Fruit fly (Drosophila melanogaster) whole organism, embryonic: ENCODE data around the gene Sap130.

Source experiments
- ATbp ChIP-seq: fragments of 200-800 bp; sonication (Bioruptor generic); optimal IDR thresholded peaks from 2 replicates; lab custom pipeline; 2017; ENCODE audit warnings: missing biosample characterization, mild to moderate bottlenecking, missing genetic modification characterization, missing genetic modification reagents
- Aef1 ChIP-seq: fragments of 200-800 bp; sonication (Bioruptor generic); IDR thresholded peaks from 3 replicates; pipeline ENCODE4 v1.3.6; 2022; ENCODE audit warnings: missing biosample characterization, missing genetic modification characterization
- B-H1 ChIP-seq: fragments of 200-800 bp; sonication (Bioruptor generic); IDR thresholded peaks from 3 replicates; pipeline ENCODE4 v1.3.6; 2022; ENCODE audit warnings: missing biosample characterization, missing genetic modification characterization
- CG10431 ChIP-seq: fragments of 200-800 bp; sonication (Bioruptor generic); optimal IDR thresholded peaks from 3 replicates; lab custom pipeline; 2018; ENCODE audit warnings: missing biosample characterization, mild to moderate bottlenecking, missing genetic modification characterization
- CG10543 ChIP-seq: fragments of 200-800 bp; sonication (Bioruptor generic); optimal IDR thresholded peaks from 3 replicates; lab custom pipeline; 2017; ENCODE audit warnings: missing biosample characterization, mild to moderate bottlenecking, missing genetic modification characterization, moderate library complexity
- CG11504 ChIP-seq: fragments of 200-800 bp; sonication (Bioruptor generic); optimal IDR thresholded peaks from 3 replicates; lab custom pipeline; 2019; ENCODE audit warnings: missing biosample characterization, mild to moderate bottlenecking, missing genetic modification characterization, moderate library complexity
- CG11696 ChIP-seq: fragments of 200-800 bp; sonication (Bioruptor generic); IDR thresholded peaks from 2 replicates; pipeline ENCODE4 v1.3.6; 2022; ENCODE audit warnings: missing biosample characterization, missing genetic modification characterization
- CG12104 ChIP-seq: fragments of 200-800 bp; sonication (Bioruptor generic); optimal IDR thresholded peaks from 3 replicates; lab custom pipeline; 2016; ENCODE audit warnings: missing biosample characterization, missing genetic modification characterization
- CG12769 ChIP-seq: fragments of 200-800 bp; sonication (Bioruptor generic); optimal IDR thresholded peaks from 2 replicates; lab custom pipeline; 2019; ENCODE audit warnings: missing biosample characterization, mild to moderate bottlenecking, missing genetic modification characterization, moderate library complexity
- CG14050 ChIP-seq: fragments of 200-800 bp; sonication (Bioruptor generic); IDR thresholded peaks from 3 replicates; pipeline ENCODE4 v1.3.6; 2022; ENCODE audit warnings: missing biosample characterization, missing genetic modification characterization
- CG1529 ChIP-seq: fragments of 200-800 bp; sonication (Bioruptor generic); optimal IDR thresholded peaks from 3 replicates; lab custom pipeline; 2018; ENCODE audit warnings: missing biosample characterization, missing genetic modification characterization
- CG30403 ChIP-seq: fragments of 200-800 bp; sonication (Bioruptor generic); optimal IDR thresholded peaks from 3 replicates; lab custom pipeline; 2016; ENCODE audit warnings: missing biosample characterization, missing genetic modification characterization
- CG32532 ChIP-seq: fragments of 200-800 bp; sonication (Bioruptor generic); IDR thresholded peaks from 2 replicates; pipeline ENCODE4 v1.3.6; 2022; ENCODE audit warnings: missing biosample characterization, missing genetic modification characterization
- CG3838 ChIP-seq: fragments of 200-800 bp; sonication (Bioruptor generic); optimal IDR thresholded peaks from 3 replicates; lab custom pipeline; 2016; ENCODE audit warnings: missing biosample characterization, missing genetic modification characterization
- CG7786 ChIP-seq: fragments of 200-800 bp; sonication (Bioruptor generic); optimal IDR thresholded peaks from 2 replicates; lab custom pipeline; 2016; ENCODE audit warnings: missing biosample characterization, missing genetic modification characterization
- CG7839 ChIP-seq: fragments of 200-800 bp; sonication (Bioruptor generic); optimal IDR thresholded peaks from 3 replicates; lab custom pipeline; 2018; ENCODE audit warnings: missing biosample characterization, mild to moderate bottlenecking, missing genetic modification characterization, moderate library complexity
- CG8089 ChIP-seq: fragments of 200-800 bp; sonication (Bioruptor generic); optimal IDR thresholded peaks from 3 replicates; lab custom pipeline; 2016; ENCODE audit warnings: missing biosample characterization, missing genetic modification characterization
- CG8765 ChIP-seq: fragments of 200-800 bp; sonication (Bioruptor generic); IDR thresholded peaks from 2 replicates; pipeline ENCODE4 v1.3.6; 2022; ENCODE audit warnings: missing biosample characterization, missing genetic modification characterization
- CoRest ChIP-seq: fragments of 200-800 bp; sonication (Bioruptor generic); optimal IDR thresholded peaks from 3 replicates; lab custom pipeline; 2018; ENCODE audit warnings: missing biosample characterization, mild to moderate bottlenecking, missing genetic modification characterization, moderate library complexity
- ERR ChIP-seq: fragments of 200-800 bp; sonication (Bioruptor generic); optimal IDR thresholded peaks from 2 replicates; lab custom pipeline; 2016; ENCODE audit warnings: missing biosample characterization, missing genetic modification characterization
- Eip74EF ChIP-seq, 2 experiments: fragments of 200-800 bp in 1 of 2; fragments of >200 bp in 1 of 2; sonication (Bioruptor generic) in 1 of 2; optimal IDR thresholded peaks; 2 replicates each; lab custom pipeline; 2017 to 2019; ENCODE audit warnings: missing biosample characterization in 2 of 2, missing genetic modification characterization in 2 of 2, mild to moderate bottlenecking in 1 of 2, moderate library complexity in 1 of 2
- Fer2 ChIP-seq: fragments of 200-800 bp; sonication (Bioruptor generic); optimal IDR thresholded peaks from 2 replicates; lab custom pipeline; 2018; ENCODE audit warnings: missing biosample characterization, mild to moderate bottlenecking, missing genetic modification characterization, moderate library complexity
- Hand ChIP-seq: fragments of 200-800 bp; sonication (Bioruptor generic); optimal IDR thresholded peaks from 2 replicates; lab custom pipeline; 2017; ENCODE audit warnings: mild to moderate bottlenecking, missing biosample characterization, missing genetic modification reagents, missing genetic modification characterization
- Hsf ChIP-seq: fragments of 200-800 bp; sonication (Bioruptor generic); optimal IDR thresholded peaks from 3 replicates; lab custom pipeline; 2016; ENCODE audit warnings: missing biosample characterization, missing genetic modification characterization
- Taf1 ChIP-seq: fragments of 200-800 bp; sonication (Bioruptor generic); IDR thresholded peaks from 2 replicates; pipeline ENCODE4 v1.3.6; 2022; ENCODE audit warnings: missing biosample characterization, missing genetic modification characterization
- Xbp1 ChIP-seq: fragments of 200-800 bp; sonication (Bioruptor generic); optimal IDR thresholded peaks from 3 replicates; lab custom pipeline; 2016; ENCODE audit warnings: missing biosample characterization, mild to moderate bottlenecking, missing genetic modification characterization
- ac ChIP-seq: fragments of 200-800 bp; sonication (Bioruptor generic); optimal IDR thresholded peaks from 3 replicates; lab custom pipeline; 2017; ENCODE audit warnings: missing biosample characterization, mild to moderate bottlenecking, missing genetic modification characterization
- az2 ChIP-seq: fragments of 200-800 bp; sonication (Bioruptor generic); optimal IDR thresholded peaks from 3 replicates; lab custom pipeline; 2016; ENCODE audit warnings: missing biosample characterization, missing genetic modification characterization
- br ChIP-seq: fragments of >200 bp; optimal IDR thresholded peaks from 2 replicates; lab custom pipeline; 2017
- bsh ChIP-seq, 2 experiments: fragments of 200-800 bp; sonication (Bioruptor generic); optimal IDR thresholded peaks; 2 replicates each; lab custom pipeline; 2017 to 2018; ENCODE audit warnings: mild to moderate bottlenecking in 2 of 2, missing biosample characterization in 2 of 2, missing genetic modification characterization in 2 of 2, moderate library complexity in 1 of 2
- corto ChIP-seq: fragments of 200-800 bp; sonication (Bioruptor generic); optimal IDR thresholded peaks from 2 replicates; lab custom pipeline; 2016; ENCODE audit warnings: missing biosample characterization, mild to moderate bottlenecking, missing genetic modification characterization, moderate library complexity
- crp ChIP-seq, 2 experiments: fragments of 200-800 bp; sonication (Bioruptor generic); optimal IDR thresholded peaks; 2 replicates in 1 of 2; 3 replicates in 1 of 2; lab custom pipeline; 2017; ENCODE audit warnings: missing biosample characterization in 2 of 2, missing genetic modification characterization in 2 of 2, mild to moderate bottlenecking in 1 of 2, moderate library complexity in 1 of 2
- da ChIP-seq: fragments of 200-800 bp; sonication (Bioruptor generic); optimal IDR thresholded peaks from 2 replicates; lab custom pipeline; 2016; ENCODE audit warnings: missing biosample characterization, missing genetic modification characterization
- dati ChIP-seq: fragments of 200-800 bp; sonication (Bioruptor generic); IDR thresholded peaks from 2 replicates; pipeline ENCODE4 v1.3.6; 2022; ENCODE audit warnings: missing biosample characterization, missing genetic modification characterization
- dm ChIP-seq: fragments of 200-800 bp; sonication (Bioruptor generic); optimal IDR thresholded peaks from 3 replicates; lab custom pipeline; 2016; ENCODE audit warnings: missing biosample characterization, missing genetic modification characterization
- esg ChIP-seq: fragments of 200-800 bp; sonication (Bioruptor generic); conservative IDR thresholded peaks from 2 replicates; pipeline ENCODE4 v1.3.6; 2022; ENCODE audit warnings: missing biosample characterization, missing genetic modification characterization
- ftz-f1 ChIP-seq: fragments of 200-800 bp; sonication (Bioruptor generic); optimal IDR thresholded peaks from 2 replicates; lab custom pipeline; 2016; ENCODE audit warnings: missing biosample characterization, missing genetic modification characterization
- gcm2 ChIP-seq: fragments of 200-800 bp; sonication (Bioruptor generic); optimal IDR thresholded peaks from 2 replicates; lab custom pipeline; 2016; ENCODE audit warnings: missing biosample characterization, missing genetic modification characterization
- grn ChIP-seq: fragments of 200-800 bp; sonication (Bioruptor generic); optimal IDR thresholded peaks from 3 replicates; lab custom pipeline; 2017; ENCODE audit warnings: missing biosample characterization, missing genetic modification characterization
- gro ChIP-seq: fragments of 200-800 bp; sonication (Bioruptor generic); optimal IDR thresholded peaks from 2 replicates; lab custom pipeline; 2016; ENCODE audit warnings: missing biosample characterization, missing genetic modification characterization
- ham ChIP-seq: fragments of 200-800 bp; sonication (Bioruptor generic); IDR thresholded peaks from 2 replicates; pipeline ENCODE4 v1.3.6; 2022; ENCODE audit warnings: missing biosample characterization, missing genetic modification characterization
- jumu ChIP-seq: fragments of 200-800 bp; sonication (Bioruptor generic); optimal IDR thresholded peaks from 3 replicates; lab custom pipeline; 2016; ENCODE audit warnings: missing biosample characterization, missing genetic modification characterization
- lbe ChIP-seq: fragments of 200-800 bp; sonication (Bioruptor generic); optimal IDR thresholded peaks from 2 replicates; lab custom pipeline; 2016; ENCODE audit warnings: missing biosample characterization, mild to moderate bottlenecking, missing genetic modification characterization
- lola ChIP-seq, 3 experiments: fragments of >200 bp in 2 of 3; fragments of 200-800 bp in 1 of 3; sonication (Bioruptor generic) in 1 of 3; optimal IDR thresholded peaks; 2 replicates each; lab custom pipeline; 2017 to 2019; ENCODE audit warnings: missing biosample characterization in 3 of 3, missing genetic modification characterization in 3 of 3, mild to moderate bottlenecking in 1 of 3, moderate library complexity in 1 of 3
- luna ChIP-seq: fragments of 200-800 bp; sonication (Bioruptor generic); optimal IDR thresholded peaks from 2 replicates; lab custom pipeline; 2016; ENCODE audit warnings: missing biosample characterization, missing genetic modification characterization
- mld ChIP-seq: fragments of 200-800 bp; sonication (Bioruptor generic); IDR thresholded peaks from 3 replicates; pipeline ENCODE4 v1.3.6; 2022; ENCODE audit warnings: missing biosample characterization, missing genetic modification characterization; ENCODE audit not compliant: partially characterized antibody
- pfk ChIP-seq: fragments of 200-800 bp; sonication (Bioruptor generic); optimal IDR thresholded peaks from 2 replicates; lab custom pipeline; 2018; ENCODE audit warnings: missing biosample characterization, mild to moderate bottlenecking, missing genetic modification characterization, moderate library complexity
- phol ChIP-seq: fragments of 200-800 bp; sonication (Bioruptor generic); optimal IDR thresholded peaks from 3 replicates; lab custom pipeline; 2018; ENCODE audit warnings: missing biosample characterization, mild to moderate bottlenecking, missing genetic modification characterization, moderate library complexity
- sd ChIP-seq: fragments of 200-800 bp; sonication (Bioruptor generic); optimal IDR thresholded peaks from 3 replicates; lab custom pipeline; 2018; ENCODE audit warnings: missing biosample characterization, mild to moderate bottlenecking, missing genetic modification characterization, moderate library complexity
- trem ChIP-seq: fragments of 200-800 bp; optimal IDR thresholded peaks from 3 replicates; lab custom pipeline; 2019; ENCODE audit warnings: missing biosample characterization, mild to moderate bottlenecking, missing genetic modification characterization, moderate library complexity
- ttk ChIP-seq: fragments of 200-800 bp; sonication (Bioruptor generic); IDR thresholded peaks from 2 replicates; pipeline ENCODE4 v2.1.2; 2022; ENCODE audit warnings: missing biosample characterization, missing genetic modification characterization
- usp ChIP-seq: fragments of >200 bp; optimal IDR thresholded peaks from 2 replicates; lab custom pipeline; 2017; ENCODE audit warnings: missing biosample characterization, missing genetic modification characterization

Gene Sap130

DNA sequence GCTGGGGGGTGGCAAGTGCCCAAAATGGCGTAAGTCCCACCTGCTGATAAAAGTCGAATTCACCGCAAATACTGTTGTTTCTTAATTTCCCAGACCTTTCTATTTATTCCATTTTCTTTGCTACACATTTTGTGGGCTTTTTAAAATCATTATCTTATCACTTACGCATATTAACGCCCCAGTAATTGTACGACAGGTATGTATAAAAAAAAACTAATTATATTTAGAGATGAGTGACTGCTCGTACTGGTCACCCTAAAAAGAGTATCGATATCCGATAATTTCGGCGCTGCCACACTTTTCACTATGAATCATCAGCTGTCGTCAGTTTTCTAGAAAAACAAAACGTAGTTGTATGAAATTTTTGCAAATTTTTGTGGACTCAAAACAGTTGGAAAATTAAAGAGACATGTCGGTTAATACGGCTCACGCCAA is 44.2 kb downstream of the Sap130 start, which contains the start of the genes CG10948 and Wbp2 (continued):
- TF ChIP-seq Hand (GFP tag; lab: Kevin White, UChicago) (no peak), ERR (GFP tag; lab: Kevin White, UChicago) (no peak), CG14050 (GFP tag; lab: Robert Waterston, UW) (no peak), Xbp1 (GFP tag; lab: Kevin White, UChicago) (peak; percentile 30), ATbp (GFP tag; lab: Kevin White, UChicago) (no peak), phol (tag; lab: Kevin White, UChicago) (peak; percentile 96), da (GFP tag; lab: Kevin White, UChicago) (no peak), CG10431 (GFP tag; lab: Kevin White, UChicago) (peak; percentile 21), ftz-f1 (GFP tag; lab: Kevin White, UChicago) (no peak), trem (peak; percentile 94), CG11696 (GFP tag; lab: Robert Waterston, UW) (no peak), CG8765 (GFP tag; lab: Robert Waterston, UW) (no peak), Aef1 (GFP tag; lab: Robert Waterston, UW) (no peak), CoRest (tag; lab: Kevin White, UChicago) (no peak), az2 (no peak), grn (GFP tag; lab: Kevin White, UChicago) (no peak), ham (GFP tag; lab: Robert Waterston, UW) (no peak), gro (GFP tag; lab: Kevin White, UChicago) (peak; percentile 39), dm (GFP tag; lab: Kevin White, UChicago) (peak; percentile 9), pfk (GFP tag; lab: Kevin White, UChicago) (no peak), Hsf (GFP tag; lab: Kevin White, UChicago) (peak; percentile 28), CG1529 (GFP tag; lab: Kevin White, UChicago) (no peak), CG12104 (GFP tag; lab: Kevin White, UChicago) (no peak), CG3838 (GFP tag; lab: Kevin White, UChicago) (no peak), Fer2 (no peak), lola (GFP tag; optimal IDR thresholded peaks at IDR 0.05; lab: Kevin White, UChicago) (no peak), CG8089 (GFP tag; lab: Kevin White, UChicago) (no peak), gcm2 (GFP tag; lab: Kevin White, UChicago) (no peak), Eip74EF (GFP tag; optimal IDR thresholded peaks at IDR 0.05; lab: Kevin White, UChicago) (no peak), CG7839 (no peak), dati (no peak), sd (tag; lab: Kevin White, UChicago) (no peak), esg (GFP tag; lab: Robert Waterston, UW) (no peak), CG10543 (GFP tag; lab: Kevin White, UChicago) (no peak), usp (GFP tag; lab: Kevin White, UChicago) (no peak), ac (GFP tag; lab: Kevin White, UChicago) (no peak), luna (GFP tag; lab: Kevin White, UChicago) (no peak), CG30403 (no peak), CG12769 (no peak), lbe (GFP tag; lab: Kevin White, UChicago) (peak; percentile 62), mld (no peak), CG7786 (GFP tag; lab: Kevin White, UChicago) (no peak), ttk (GFP tag; lab: Robert Waterston, UW) (no peak), crp (GFP tag; optimal IDR thresholded peaks at IDR 0.05; lab: Kevin White, UChicago) (peak; percentile 34 to 90), bsh (GFP tag; optimal IDR thresholded peaks at IDR 0.05; lab: Kevin White, UChicago) (peak in 1 of 2 experiments; percentile 48), B-H1 (GFP tag; lab: Robert Waterston, UW) (no peak), jumu (GFP tag; lab: Kevin White, UChicago) (no peak), br (lab: Kevin White, UChicago) (no peak), CG32532 (GFP tag; lab: Robert Waterston, UW) (no peak), corto (no peak), CG11504 (tag; lab: Kevin White, UChicago) (no peak), Taf1 (GFP tag; lab: Robert Waterston, UW) (no peak)
